Worm (Caenorhabditis elegans): ENCODE measurements around the gene Y1B5A.1.

Gene Y1B5A.1

DNA sequence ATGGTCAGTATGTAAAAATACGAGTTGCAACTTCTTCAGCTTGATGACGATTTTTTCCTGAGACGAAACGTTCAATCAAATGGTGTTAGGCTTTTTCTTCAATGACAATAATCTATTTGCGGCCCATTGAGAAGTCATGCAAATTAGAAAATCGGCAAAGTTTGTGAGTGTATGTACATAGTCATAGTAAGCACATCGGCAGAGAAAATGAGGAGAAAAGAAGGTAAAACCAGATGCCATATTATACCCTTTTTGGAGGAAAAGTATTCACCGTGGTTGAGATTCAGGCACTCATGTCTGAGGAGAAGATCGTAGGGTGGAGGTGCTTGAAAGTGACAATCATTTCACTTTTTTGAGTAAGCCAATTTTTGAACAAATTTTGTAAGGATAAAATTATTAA is 11.2 kb downstream of the Y1B5A.1 start, which contains the start of gene C36B7.5:
Gene C36B7.5, minus strand, starts transcription at position 101 of the 400 bp plus-strand sequence.
- no peak for TF ChIP-seq attf-4 (tag; optimal IDR thresholded peaks at IDR 0.05)
- peak; percentile 64 for TF ChIP-seq aha-1 (tag)

DNA sequence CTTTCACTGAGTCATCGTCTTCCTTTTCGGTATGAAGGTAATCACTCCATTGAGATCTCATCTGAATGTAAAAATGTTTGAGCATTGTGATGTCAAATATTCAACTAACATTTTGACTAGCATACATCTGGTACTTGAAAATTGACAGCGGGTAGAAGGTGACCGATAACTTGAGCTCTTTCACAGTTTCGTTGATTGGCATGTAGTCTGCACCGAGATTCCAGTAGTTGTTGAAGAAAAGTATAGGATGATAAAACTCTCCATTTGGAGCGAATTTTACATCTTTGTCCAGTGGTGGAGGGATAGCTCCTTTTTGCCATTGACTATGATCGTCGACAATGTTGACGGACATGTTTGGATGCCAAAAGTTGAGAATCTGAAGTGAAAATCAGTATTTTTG is 13.9 kb downstream of the Y1B5A.1 start:
- TF ChIP-seq aha-1 (tag) (peak; percentile 66), skn-1 (tag; optimal IDR thresholded peaks at IDR 0.05) (no peak), D1046.2 (GFP tag; IDR thresholded peaks at IDR 0.05) (no peak), unc-62 (GFP tag; optimal IDR thresholded peaks at IDR 0.05 in 1 of 2) (peak in 1 of 2 experiments; percentile 55), unc-62 (tag; optimal IDR thresholded peaks at IDR 0.05) (no peak)

DNA sequence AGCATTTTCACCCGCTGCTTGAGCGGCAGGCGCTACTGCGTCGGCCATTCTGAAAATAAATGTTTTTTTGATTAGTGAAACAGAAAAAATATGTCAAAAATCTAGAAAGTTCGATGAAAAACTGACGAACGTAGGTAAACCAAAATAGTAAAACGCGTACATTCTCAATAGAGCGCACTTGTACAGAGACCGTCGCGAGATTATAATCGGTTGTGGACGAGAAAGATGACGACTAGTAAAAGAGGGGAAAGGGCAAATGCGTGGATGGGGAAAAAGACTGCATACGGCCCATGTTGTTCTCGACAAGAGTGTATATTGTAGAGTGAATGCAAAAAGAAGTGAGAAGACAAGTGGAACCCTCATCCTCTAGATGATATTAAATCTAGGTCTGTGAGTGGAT is 15.1 kb downstream of the Y1B5A.1 start, which contains the start of gene C36B7.6:
Gene C36B7.6, minus strand, starts transcription at position 49 of the 400 bp plus-strand sequence.
- TF ChIP-seq pha-4 (GFP tag; IDR thresholded peaks at IDR 0.05), result no peak
- peak; percentile 55 for TF ChIP-seq pha-4 (tag; optimal IDR thresholded peaks at IDR 0.05)
- no peak for TF ChIP-seq nhr-102 (tag; optimal IDR thresholded peaks at IDR 0.05)
- TF ChIP-seq pqm-1 (tag; optimal IDR thresholded peaks at IDR 0.05), result peak; percentile 17
- peak; percentile 43 for TF ChIP-seq hlh-30 (tag; optimal IDR thresholded peaks at IDR 0.05; ENCODE audit: insufficient read depth)
- no peak for TF ChIP-seq cey-2 (tag; optimal IDR thresholded peaks at IDR 0.05; ENCODE audit: borderline replicate concordance, insufficient read depth)
- TF ChIP-seq ama-1 (optimal IDR thresholded peaks at IDR 0.05), result no peak
- TF ChIP-seq aly-2 (tag; optimal IDR thresholded peaks at IDR 0.05), result no peak
- no peak for TF ChIP-seq nhr-237 (tag; optimal IDR thresholded peaks at IDR 0.05)
- TF ChIP-seq fkh-10 (GFP tag; optimal IDR thresholded peaks at IDR 0.05), result no peak
- no peak for TF ChIP-seq rbr-2 (tag; optimal IDR thresholded peaks at IDR 0.05)
- no peak for TF ChIP-seq ZK337.2 (GFP tag; IDR thresholded peaks at IDR 0.05)
- TF ChIP-seq nhr-28 (tag; optimal IDR thresholded peaks at IDR 0.05), result peak; percentile 55
- TF ChIP-seq ceh-32 (tag; optimal IDR thresholded peaks at IDR 0.05; ENCODE audit: poor library complexity), result no peak

DNA sequence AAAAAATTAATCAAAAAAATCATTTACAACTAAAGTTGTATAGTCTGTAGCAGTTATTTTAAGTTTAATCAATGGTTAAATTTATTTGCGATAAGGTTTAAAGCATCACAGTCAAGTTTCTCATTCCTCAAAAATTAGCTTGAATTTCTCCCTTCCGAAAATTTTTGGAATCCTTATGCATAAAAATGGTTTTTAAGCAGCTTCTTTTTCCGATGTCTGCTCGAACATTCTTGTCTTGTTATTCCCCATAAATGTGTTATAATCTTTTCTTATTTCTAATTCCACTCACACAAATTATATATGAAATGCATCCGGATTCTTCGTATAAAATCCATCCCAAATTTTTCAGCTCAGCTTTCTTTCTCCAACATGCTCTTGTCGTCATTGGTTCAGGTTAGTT is 16.3 kb downstream of the Y1B5A.1 start, which contains the start of gene C36B7.3:
Gene C36B7.3, plus strand, starts transcription at position 301 of the 400 bp plus-strand sequence.
- TF ChIP-seq egl-27 (tag; optimal IDR thresholded peaks at IDR 0.05) (no peak), unc-130 (GFP tag; optimal IDR thresholded peaks at IDR 0.05) (no peak), hlh-11 (tag; optimal IDR thresholded peaks at IDR 0.05) (no peak), mdl-1 (tag; optimal IDR thresholded peaks at IDR 0.05) (no peak), madf-5 (GFP tag; IDR thresholded peaks at IDR 0.05) (no peak), zip-2 (tag; optimal IDR thresholded peaks at IDR 0.05) (no peak), dmd-9 (GFP tag; IDR thresholded peaks at IDR 0.05) (no peak), zip-11 (GFP tag; IDR thresholded peaks at IDR 0.05) (no peak), lin-38 (GFP tag; IDR thresholded peaks at IDR 0.05) (no peak), pha-4 (GFP tag; IDR thresholded peaks at IDR 0.05) (no peak), pha-4 (tag; optimal IDR thresholded peaks at IDR 0.05) (no peak), aha-1 (tag) (no peak), tra-1 (GFP tag; IDR thresholded peaks at IDR 0.05) (no peak), ztf-11 (tag; optimal IDR thresholded peaks at IDR 0.05) (no peak), F44E2.7 (GFP tag; IDR thresholded peaks at IDR 0.05) (no peak), mdt-29 (GFP tag; IDR thresholded peaks at IDR 0.05) (no peak), nhr-25 (tag; optimal IDR thresholded peaks at IDR 0.05; ENCODE audit: borderline replicate concordance, insufficient read depth) (no peak), snpc-1.2 (GFP tag; IDR thresholded peaks at IDR 0.05) (no peak)

DNA sequence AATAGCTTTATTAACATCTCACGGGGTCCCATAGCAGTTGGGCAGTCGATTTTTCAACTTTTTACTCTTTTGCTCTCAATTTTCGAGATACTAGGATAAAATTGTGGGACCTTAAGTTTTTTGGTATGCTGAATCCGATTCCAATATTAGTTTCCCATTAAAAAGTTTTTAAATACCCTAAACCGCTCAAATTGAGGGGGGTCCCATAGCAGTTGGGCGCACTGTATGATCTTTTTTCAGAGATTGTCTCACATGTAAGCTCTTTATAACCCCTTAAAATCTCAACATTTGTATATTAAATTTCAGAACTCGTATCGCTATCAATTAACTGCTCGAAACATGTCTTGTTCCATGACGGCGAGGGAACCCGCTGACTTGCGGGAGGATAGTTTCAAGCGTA is 20.9 kb downstream of the Y1B5A.1 start, which contains the start of gene C36B7.2:
Gene C36B7.2, plus strand, starts transcription at position 301 of the 400 bp plus-strand sequence.
- peak; percentile 22 for TF ChIP-seq aha-1 (tag)
- no peak for TF ChIP-seq madf-5 (GFP tag; IDR thresholded peaks at IDR 0.05)
